Fruit fly (Drosophila melanogaster): ENCODE data around the gene CG15386.

Gene CG15386

DNA sequence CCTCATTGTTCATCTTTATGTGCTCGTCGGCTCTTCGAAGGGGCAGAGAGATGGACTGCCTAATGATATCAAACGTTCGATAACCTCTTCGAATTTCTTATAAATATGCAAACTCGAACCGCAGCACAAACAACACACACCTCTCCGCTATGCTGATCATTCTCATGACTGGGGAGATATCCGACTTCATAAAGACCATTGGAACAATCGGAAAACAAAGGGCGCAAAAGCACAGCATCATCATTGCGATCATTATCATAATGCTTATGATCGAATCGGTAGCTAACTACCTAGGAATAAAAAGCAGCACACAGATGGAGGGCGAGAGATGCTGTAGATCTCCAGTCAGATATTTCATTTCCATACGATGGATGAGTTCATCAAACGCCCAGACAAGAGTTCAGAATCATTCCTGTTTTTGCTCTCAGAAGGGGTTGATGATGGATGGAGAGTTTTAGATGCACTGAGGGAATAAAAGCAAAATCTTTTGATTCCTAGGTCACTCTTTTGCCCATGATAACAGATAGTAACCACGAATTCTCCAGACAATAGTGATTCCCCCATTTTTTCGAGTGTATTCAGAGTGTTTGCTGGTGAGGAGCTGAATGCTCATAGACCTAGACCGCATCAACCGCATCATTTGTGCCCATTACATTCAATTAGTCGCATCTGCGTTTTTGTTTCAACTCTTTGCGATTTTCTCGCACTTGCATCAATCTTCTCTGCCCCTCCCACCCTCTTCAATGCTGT, 49.9 kb downstream of the CG15386 start (continued):
- TF ChIP-seq sd (tag; optimal IDR thresholded peaks at IDR 0.05) (peak; percentile 44), Bteb2 (GFP tag; optimal IDR thresholded peaks at IDR 0.05) (no peak), Scr (GFP tag; IDR thresholded peaks at IDR 0.05; ENCODE audit: partially characterized antibody) (no peak), slp2 (GFP tag; optimal IDR thresholded peaks at IDR 0.05) (no peak), bsh (GFP tag; optimal IDR thresholded peaks at IDR 0.05) (peak in 1 of 2 experiments; percentile 14), hth (optimal IDR thresholded peaks at IDR 0.05) (no peak), otp (GFP tag; IDR thresholded peaks at IDR 0.05) (no peak), tin (GFP tag; optimal IDR thresholded peaks at IDR 0.05) (no peak), CG18619 (GFP tag; optimal IDR thresholded peaks at IDR 0.05) (no peak), mirr (GFP tag; optimal IDR thresholded peaks at IDR 0.05) (no peak), cas (GFP tag; IDR thresholded peaks at IDR 0.05) (no peak)

Data from whole organism, embryonic.